Worm (Caenorhabditis elegans): ENCODE measurements around the gene C14C6.8.
A peak's percentile ranks its signal among the peaks of the same experiment; 100 is the strongest.

The C14C6.8 gene

DNA sequence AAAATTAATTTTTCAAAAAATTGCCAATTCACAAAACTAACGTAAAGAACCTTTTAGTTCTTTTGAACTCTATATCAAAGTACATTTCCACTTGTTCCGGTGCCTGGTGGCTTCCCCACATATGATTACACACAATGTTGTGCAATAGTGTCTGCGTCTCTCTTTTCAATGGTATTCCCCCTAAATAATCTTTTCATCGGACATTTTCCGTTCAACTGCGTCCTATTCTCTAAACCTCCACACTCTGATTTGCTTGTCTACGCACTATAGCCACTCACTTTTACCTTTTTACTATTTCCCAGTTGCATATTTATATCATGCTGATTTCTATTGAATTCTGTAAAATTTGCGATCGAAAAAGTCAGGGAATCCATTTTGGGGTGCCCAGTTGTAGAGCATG is 20.9 kb downstream of the C14C6.8 start, which contains the start of gene nhr-58:
Gene nhr-58 (plus strand): TSS at position 214 of the 400 bp plus-strand sequence.
- TF ChIP-seq jun-1 (tag; optimal IDR thresholded peaks at IDR 0.05): peak; percentile 85
- TF ChIP-seq egl-27 (tag; optimal IDR thresholded peaks at IDR 0.05): peak; percentile 78
- TF ChIP-seq nhr-25 (tag; optimal IDR thresholded peaks at IDR 0.05): peak; percentile 56
- no peak for TF ChIP-seq fkh-10 (GFP tag; optimal IDR thresholded peaks at IDR 0.05)
- TF ChIP-seq nhr-43 (tag; optimal IDR thresholded peaks at IDR 0.05; ENCODE audit: poor library complexity, severe bottlenecking): peak; percentile 40
- no peak for TF ChIP-seq ztf-11 (tag; optimal IDR thresholded peaks at IDR 0.05)
- TF ChIP-seq nfya-1 (tag; optimal IDR thresholded peaks at IDR 0.05; ENCODE audit: insufficient read depth): peak; percentile 66
- TF ChIP-seq pqm-1 (tag; optimal IDR thresholded peaks at IDR 0.05): peak; percentile 97
- peak; percentile 49 for TF ChIP-seq mdl-1 (tag; optimal IDR thresholded peaks at IDR 0.05)
- TF ChIP-seq elt-2 (tag; optimal IDR thresholded peaks at IDR 0.05): peak; percentile 86
- TF ChIP-seq elt-3 (tag; optimal IDR thresholded peaks at IDR 0.05): peak in 1 of 3 experiments; percentile 15
- peak; percentile 29 for TF ChIP-seq lin-39 (tag; optimal IDR thresholded peaks at IDR 0.05)
- peak; percentile 90 for TF ChIP-seq pha-4 (tag; optimal IDR thresholded peaks at IDR 0.05)
- no peak for TF ChIP-seq ceh-9 (tag; optimal IDR thresholded peaks at IDR 0.05)
- no peak for TF ChIP-seq tbx-2 (tag; optimal IDR thresholded peaks at IDR 0.05)
- TF ChIP-seq elt-1 (tag; optimal IDR thresholded peaks at IDR 0.05): peak; percentile 43
- peak; percentile 68 for TF ChIP-seq nhr-23 (tag; optimal IDR thresholded peaks at IDR 0.05)

DNA sequence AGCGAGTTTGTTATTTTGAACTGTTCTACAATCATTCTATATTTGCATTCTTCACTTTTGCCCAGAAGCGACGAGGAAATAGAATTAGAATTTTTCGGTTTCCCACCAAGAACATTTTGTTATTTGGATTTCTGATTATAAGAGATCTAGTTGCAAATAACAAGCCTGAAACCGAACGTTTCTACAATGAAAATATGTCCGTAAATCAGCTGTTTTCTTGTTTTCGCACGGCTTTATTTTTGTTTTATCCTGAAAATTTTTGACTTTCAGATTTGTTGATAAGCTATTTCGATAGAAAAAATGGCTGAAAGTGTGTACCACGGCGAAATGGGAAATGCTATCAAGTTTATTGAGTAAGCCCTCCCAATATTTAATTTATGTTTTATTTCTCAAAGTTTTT is 25.4 kb downstream of the C14C6.8 start, which contains the start of gene srw-108:
Gene srw-108 (plus strand): TSS at position 301 of the 400 bp plus-strand sequence.
- TF ChIP-seq elt-2 (tag; optimal IDR thresholded peaks at IDR 0.05) (no peak), fkh-2 (tag; optimal IDR thresholded peaks at IDR 0.05) (no peak), ceh-9 (tag; optimal IDR thresholded peaks at IDR 0.05) (no peak), mml-1 (tag; optimal IDR thresholded peaks at IDR 0.05) (no peak), R02D3.7 (tag; optimal IDR thresholded peaks at IDR 0.05) (no peak), fkh-10 (GFP tag; optimal IDR thresholded peaks at IDR 0.05) (no peak), ztf-11 (tag; optimal IDR thresholded peaks at IDR 0.05) (no peak), pha-4 (tag; optimal IDR thresholded peaks at IDR 0.05) (no peak), egl-27 (tag; optimal IDR thresholded peaks at IDR 0.05) (no peak), nhr-28 (tag; optimal IDR thresholded peaks at IDR 0.05) (no peak), nhr-76 (tag; optimal IDR thresholded peaks at IDR 0.05) (no peak)

DNA sequence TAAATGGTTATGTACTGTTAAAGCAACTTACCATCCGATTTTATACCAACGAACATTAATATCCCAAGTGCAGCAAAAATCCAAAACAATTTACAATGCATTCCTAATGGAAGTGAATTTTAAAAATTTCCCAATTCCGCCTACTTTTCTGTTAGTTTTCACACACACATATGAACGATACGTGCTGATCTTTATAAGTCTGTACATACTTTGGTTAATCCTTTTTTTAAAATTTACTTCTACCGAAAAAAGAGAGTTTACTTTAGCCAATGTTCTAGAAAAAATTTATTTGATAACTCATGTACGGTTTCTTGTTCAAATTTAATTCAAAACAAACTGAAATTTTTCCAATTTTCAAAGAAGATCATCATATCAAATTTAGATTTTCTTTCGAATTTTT is 27.9 kb downstream of the C14C6.8 start, which contains the start of gene R11G11.16:
Gene R11G11.16 (minus strand): TSS at position 101 of the 400 bp plus-strand sequence.
- no peak for TF ChIP-seq ZK546.5 (tag; optimal IDR thresholded peaks at IDR 0.05)
- TF ChIP-seq ceh-28 (tag; optimal IDR thresholded peaks at IDR 0.05): no peak
- no peak for TF ChIP-seq daf-12 (tag; optimal IDR thresholded peaks at IDR 0.05)
- TF ChIP-seq nhr-67 (tag; optimal IDR thresholded peaks at IDR 0.05): no peak
- no peak for TF ChIP-seq nhr-11 (tag; optimal IDR thresholded peaks at IDR 0.05)
- TF ChIP-seq ztf-4 (tag; optimal IDR thresholded peaks at IDR 0.05): no peak
- no peak for TF ChIP-seq snpc-4 (tag; optimal IDR thresholded peaks at IDR 0.05)
- no peak for TF ChIP-seq nhr-76 (tag; optimal IDR thresholded peaks at IDR 0.05)
- TF ChIP-seq nhr-43 (tag; optimal IDR thresholded peaks at IDR 0.05; ENCODE audit: poor library complexity, severe bottlenecking): no peak
- TF ChIP-seq R02D3.7 (tag; optimal IDR thresholded peaks at IDR 0.05): no peak
- no peak for TF ChIP-seq elt-2 (tag; optimal IDR thresholded peaks at IDR 0.05)
- no peak for TF ChIP-seq pqm-1 (tag; optimal IDR thresholded peaks at IDR 0.05)
- no peak for TF ChIP-seq ama-1 (optimal IDR thresholded peaks at IDR 0.05)
- TF ChIP-seq sea-2 (GFP tag; optimal IDR thresholded peaks at IDR 0.05): no peak
- TF ChIP-seq elt-1 (tag; optimal IDR thresholded peaks at IDR 0.05): no peak
- TF ChIP-seq ztf-11 (tag; optimal IDR thresholded peaks at IDR 0.05): no peak
- TF ChIP-seq nhr-23 (tag; optimal IDR thresholded peaks at IDR 0.05): no peak

DNA sequence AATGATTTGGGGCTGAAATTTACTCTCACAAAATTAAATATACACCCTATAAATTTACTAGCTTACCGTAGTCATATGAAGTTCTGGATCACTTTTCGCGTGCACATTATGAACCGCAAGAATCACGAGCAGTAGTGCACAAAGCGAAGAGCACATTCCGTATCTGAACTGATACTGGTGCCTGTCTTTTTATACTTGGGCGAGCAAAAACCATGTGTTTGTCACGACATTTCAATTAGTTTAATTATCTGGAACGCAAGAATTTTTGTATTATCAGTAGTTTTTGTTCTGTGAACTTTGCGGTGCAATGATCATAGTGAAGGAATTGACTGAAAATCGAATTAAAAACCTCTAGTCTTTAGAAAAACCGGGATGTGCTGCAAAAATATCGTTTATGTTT is 28.9 kb downstream of the C14C6.8 start, which contains the start of gene lipl-3:
Gene lipl-3 (minus strand): TSS at position 161 of the 400 bp plus-strand sequence.
- TF ChIP-seq ceh-16 (tag; optimal IDR thresholded peaks at IDR 0.05) (no peak), pqm-1 (tag; optimal IDR thresholded peaks at IDR 0.05) (peak; percentile 53), elt-2 (tag; optimal IDR thresholded peaks at IDR 0.05) (peak; percentile 43)

DNA sequence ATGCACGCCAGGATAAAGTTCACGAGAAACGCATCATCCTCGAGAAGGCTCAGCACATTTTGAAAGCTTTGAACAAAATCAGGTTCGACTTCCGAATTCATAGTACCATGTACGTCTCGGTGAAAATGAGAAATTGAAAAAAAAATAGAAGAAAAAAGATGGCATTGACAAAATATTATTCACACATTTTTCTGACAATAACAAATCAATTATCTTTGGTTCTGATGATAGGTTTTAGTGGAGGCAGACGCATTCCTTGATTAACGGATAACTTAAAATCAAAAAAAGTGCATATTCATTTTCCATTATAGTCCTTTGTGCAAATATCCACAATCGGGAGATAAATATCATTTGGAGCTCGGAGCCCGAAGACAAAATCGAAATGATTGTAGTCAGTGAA is 31.4 kb downstream of the C14C6.8 start, which contains the start of gene srw-107:
Gene srw-107 (minus strand): TSS at position 101 of the 400 bp plus-strand sequence.
- TF ChIP-seq eor-1 (tag; optimal IDR thresholded peaks at IDR 0.05): no peak
- no peak for TF ChIP-seq nhr-28 (tag; optimal IDR thresholded peaks at IDR 0.05)
- no peak for TF ChIP-seq jun-1 (tag; optimal IDR thresholded peaks at IDR 0.05)
- TF ChIP-seq lsy-12 (tag; optimal IDR thresholded peaks at IDR 0.05): no peak
- TF ChIP-seq nhr-12 (tag; optimal IDR thresholded peaks at IDR 0.05): no peak
- TF ChIP-seq zag-1 (tag; optimal IDR thresholded peaks at IDR 0.05): no peak
- no peak for TF ChIP-seq skn-1 (tag; optimal IDR thresholded peaks at IDR 0.05)
- TF ChIP-seq tbx-2 (tag; optimal IDR thresholded peaks at IDR 0.05): no peak
- TF ChIP-seq mdl-1 (tag; optimal IDR thresholded peaks at IDR 0.05): no peak
- no peak for TF ChIP-seq daf-12 (tag; optimal IDR thresholded peaks at IDR 0.05)
- TF ChIP-seq pqm-1 (tag; optimal IDR thresholded peaks at IDR 0.05): no peak
- no peak for TF ChIP-seq elt-2 (tag; optimal IDR thresholded peaks at IDR 0.05)
- TF ChIP-seq fkh-10 (GFP tag; optimal IDR thresholded peaks at IDR 0.05): no peak
- no peak for TF ChIP-seq unc-62 (GFP tag; optimal IDR thresholded peaks at IDR 0.05)
- TF ChIP-seq hmg-11 (tag; optimal IDR thresholded peaks at IDR 0.05): no peak
- no peak for TF ChIP-seq lin-39 (tag; optimal IDR thresholded peaks at IDR 0.05)
